Worm (Caenorhabditis elegans) whole organism, mixed stage, embryonic: ENCODE measurements around the gene gst-44.

ENCODE experiments used
- blmp-1 ChIP-seq: fragments of 150-350 bp; optimal IDR thresholded peaks from 2 replicates; lab custom pipeline; 2014; ENCODE audit warnings: missing biosample characterization, missing genetic modification characterization
- ceh-39 ChIP-seq: fragments of 150-350 bp; optimal IDR thresholded peaks from 2 replicates; lab custom pipeline; 2014; ENCODE audit warnings: missing biosample characterization, missing genetic modification characterization
- ceh-43 ChIP-seq: fragments of 200-800 bp; sonication (Bioruptor generic); optimal IDR thresholded peaks from 2 replicates; lab custom pipeline; 2018; ENCODE audit warnings: mild to moderate bottlenecking, missing genetic modification characterization, moderate library complexity, missing compliant biosample characterization
- ceh-83 ChIP-seq: fragments of 200-800 bp; sonication (Bioruptor generic); optimal IDR thresholded peaks from 2 replicates; lab custom pipeline; 2018; ENCODE audit warnings: mild to moderate bottlenecking, missing genetic modification characterization, missing compliant biosample characterization
- ces-1 ChIP-seq: fragments of 150-350 bp; optimal IDR thresholded peaks from 2 replicates; lab custom pipeline; 2014; ENCODE audit warnings: missing biosample characterization, missing genetic modification reagents, missing genetic modification characterization
- cnd-1 ChIP-seq: fragments of 200-800 bp; sonication (Bioruptor generic); optimal IDR thresholded peaks from 2 replicates; lab custom pipeline; 2018; ENCODE audit warnings: mild to moderate bottlenecking, missing genetic modification characterization, missing compliant biosample characterization
- drap-1 ChIP-seq: fragments of 200-800 bp; sonication (Bioruptor generic); optimal IDR thresholded peaks from 3 replicates; lab custom pipeline; 2018; ENCODE audit warnings: mild to moderate bottlenecking, missing genetic modification characterization, missing compliant biosample characterization
- elt-3 ChIP-seq: fragments of 150-350 bp; optimal IDR thresholded peaks from 2 replicates; lab custom pipeline; 2014; ENCODE audit warnings: missing biosample characterization, missing genetic modification characterization
- ham-2 ChIP-seq: fragments of 200-800 bp; sonication (Bioruptor generic); optimal IDR thresholded peaks from 2 replicates; lab custom pipeline; 2018; ENCODE audit warnings: mild to moderate bottlenecking, missing genetic modification characterization, missing compliant biosample characterization
- hlh-1 ChIP-seq: fragments of 150-350 bp; optimal IDR thresholded peaks from 2 replicates; lab custom pipeline; 2014; ENCODE audit warnings: missing biosample characterization, missing genetic modification reagents, missing genetic modification characterization
- lin-13 ChIP-seq: fragments of 150-350 bp; optimal IDR thresholded peaks from 2 replicates; lab custom pipeline; 2014; ENCODE audit warnings: missing biosample characterization, missing genetic modification characterization
- lin-32 ChIP-seq: fragments of 200-800 bp; sonication (Bioruptor generic); optimal IDR thresholded peaks from 2 replicates; lab custom pipeline; 2018; ENCODE audit warnings: mild to moderate bottlenecking, missing genetic modification characterization, missing compliant biosample characterization
- mab-5 ChIP-seq: fragments of 150-350 bp; optimal IDR thresholded peaks from 2 replicates; lab custom pipeline; 2014; ENCODE audit warnings: missing biosample characterization, missing genetic modification characterization
- mep-1 ChIP-seq: fragments of 150-350 bp; optimal IDR thresholded peaks from 2 replicates; lab custom pipeline; 2017; ENCODE audit warnings: missing biosample characterization, missing genetic modification reagents, missing genetic modification characterization, inconsistent platforms
- mls-2 ChIP-seq: sonication (generic microtip); optimal IDR thresholded peaks from 2 replicates; lab custom pipeline; 2016; ENCODE audit warnings: mild to moderate bottlenecking, missing genetic modification characterization, moderate library complexity, missing compliant biosample characterization
- nhr-2 ChIP-seq: fragments of 150-350 bp; optimal IDR thresholded peaks from 2 replicates; lab custom pipeline; 2014; ENCODE audit warnings: missing biosample characterization, missing genetic modification characterization
- nhr-237 ChIP-seq: fragments of 150-350 bp; optimal IDR thresholded peaks from 2 replicates; lab custom pipeline; 2014; ENCODE audit warnings: missing biosample characterization, missing genetic modification characterization
- nhr-28 ChIP-seq: fragments of 150-350 bp; optimal IDR thresholded peaks from 2 replicates; lab custom pipeline; 2014; ENCODE audit warnings: missing biosample characterization, missing genetic modification characterization
- nhr-76 ChIP-seq: sonication (generic microtip); optimal IDR thresholded peaks from 2 replicates; lab custom pipeline; 2017; ENCODE audit warnings: missing biosample characterization, missing genetic modification characterization
- pha-4 ChIP-seq: fragments of 150-350 bp; optimal IDR thresholded peaks from 2 replicates; lab custom pipeline; 2018; ENCODE audit warnings: missing biosample characterization, missing genetic modification reagents, missing genetic modification characterization
- sem-2 ChIP-seq: fragments of 200-800 bp; sonication (Bioruptor generic); optimal IDR thresholded peaks from 2 replicates; lab custom pipeline; 2018; ENCODE audit warnings: mild to moderate bottlenecking, missing genetic modification characterization, missing compliant biosample characterization
- snpc-4 ChIP-seq: fragments of 150-350 bp; optimal IDR thresholded peaks from 2 replicates; lab custom pipeline; 2014; ENCODE audit warnings: missing biosample characterization, missing genetic modification characterization
- sptf-1 ChIP-seq: sonication (generic microtip); optimal IDR thresholded peaks from 2 replicates; lab custom pipeline; 2017; ENCODE audit warnings: mild to moderate bottlenecking, missing genetic modification characterization, moderate library complexity, missing compliant biosample characterization
- unc-120 ChIP-seq: sonication (generic microtip); optimal IDR thresholded peaks from 2 replicates; lab custom pipeline; 2017; ENCODE audit warnings: missing genetic modification characterization, missing compliant biosample characterization; ENCODE audit not compliant: poor library complexity, severe bottlenecking
- unc-39 ChIP-seq: fragments of 150-350 bp; optimal IDR thresholded peaks from 2 replicates; lab custom pipeline; 2014; ENCODE audit warnings: missing biosample characterization, missing genetic modification characterization
- unc-62 ChIP-seq: fragments of 150-350 bp; optimal IDR thresholded peaks from 2 replicates; lab custom pipeline; 2014; ENCODE audit warnings: missing biosample characterization, missing genetic modification reagents, missing genetic modification characterization
- zip-8 ChIP-seq: fragments of 150-350 bp; optimal IDR thresholded peaks from 2 replicates; lab custom pipeline; 2014; ENCODE audit warnings: missing biosample characterization, missing genetic modification characterization
- ztf-11 ChIP-seq: fragments of 150-350 bp; optimal IDR thresholded peaks from 2 replicates; lab custom pipeline; 2014; ENCODE audit warnings: missing biosample characterization, missing genetic modification characterization

gst-44 gene

ce11 chrV:16356798-16357197, 33.9 kb upstream of the gst-44 start:
- TF ChIP-seq lin-13 (tag; lab: Kevin White, UChicago) (no peak), ces-1 (GFP tag; lab: Kevin White, UChicago) (no peak), sptf-1 (tag; lab: Kevin White, UChicago) (no peak), nhr-237 (tag; lab: Kevin White, UChicago) (no peak), mep-1 (no peak), drap-1 (no peak), ceh-39 (tag; lab: Kevin White, UChicago) (no peak), ham-2 (GFP tag; lab: Kevin White, UChicago) (no peak), hlh-1 (tag; lab: Kevin White, UChicago) (no peak), mab-5 (tag; lab: Kevin White, UChicago) (no peak), nhr-2 (tag; lab: Kevin White, UChicago) (no peak), sem-2 (GFP tag; lab: Kevin White, UChicago) (no peak), unc-39 (tag; lab: Kevin White, UChicago) (no peak), ztf-11 (no peak), lin-32 (GFP tag; lab: Kevin White, UChicago) (no peak), pha-4 (tag; lab: Kevin White, UChicago) (no peak), unc-120 (tag; lab: Kevin White, UChicago) (no peak), ceh-83 (GFP tag; lab: Kevin White, UChicago) (no peak), snpc-4 (tag; lab: Kevin White, UChicago) (no peak), nhr-28 (tag; lab: Kevin White, UChicago) (no peak)

DNA sequence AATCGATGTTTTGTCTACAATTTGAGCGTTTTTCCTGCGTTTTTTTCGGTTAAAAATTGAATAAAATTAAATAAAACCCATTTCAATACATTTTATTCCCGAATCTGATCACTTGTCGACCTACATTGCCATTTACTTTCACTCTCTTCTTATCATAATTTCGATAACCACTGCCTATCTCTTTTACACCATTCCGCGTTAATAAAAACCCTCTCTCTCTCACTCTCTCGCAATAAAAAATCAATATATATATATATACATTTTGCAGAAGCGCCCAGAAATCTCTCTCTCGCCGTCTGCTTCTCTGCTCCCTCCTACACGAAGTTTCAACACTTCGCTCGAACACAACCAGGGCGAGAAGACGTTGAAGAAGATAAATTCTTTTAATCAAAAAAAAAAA, 33.4 kb upstream of the gst-44 start, which contains the start of gene pptr-1:
pptr-1 (plus strand) TSS at position 269 of the 400 bp plus-strand sequence.
- TF ChIP-seq cnd-1 (tag; lab: Kevin White, UChicago), result no peak
- TF ChIP-seq blmp-1 (tag; lab: Kevin White, UChicago), result peak; percentile 47
- TF ChIP-seq nhr-76 (tag; lab: Kevin White, UChicago), result no peak
- TF ChIP-seq elt-3 (tag; lab: Kevin White, UChicago), result peak; percentile 5
- no peak for TF ChIP-seq drap-1
- no peak for TF ChIP-seq lin-32 (GFP tag; lab: Kevin White, UChicago)
- no peak for TF ChIP-seq hlh-1 (tag; lab: Kevin White, UChicago)
- TF ChIP-seq mls-2 (tag; lab: Kevin White, UChicago), result no peak
- TF ChIP-seq unc-120 (tag; lab: Kevin White, UChicago), result no peak

DNA sequence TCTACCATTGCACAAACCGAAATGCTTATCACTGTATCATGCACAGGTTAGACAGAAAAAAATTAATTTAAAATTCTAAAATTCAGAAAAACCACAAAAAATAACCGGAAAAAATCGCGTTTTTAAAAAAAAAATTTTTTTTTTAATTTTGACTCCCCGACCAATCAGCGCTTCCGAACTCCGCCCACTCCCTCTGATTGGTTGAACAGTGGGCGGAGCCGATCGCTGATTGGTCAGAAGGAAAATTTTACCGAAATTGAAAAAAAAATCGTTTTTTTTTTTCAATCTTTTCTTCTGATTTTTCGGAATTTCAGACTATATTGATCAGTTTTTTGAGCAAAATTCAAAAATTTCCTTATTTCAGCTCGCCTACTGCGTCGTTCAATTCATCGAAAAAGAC, 29.3 kb upstream of the gst-44 start:
- no peak for TF ChIP-seq nhr-28 (tag; lab: Kevin White, UChicago)
- no peak for TF ChIP-seq unc-39 (tag; lab: Kevin White, UChicago)
- no peak for TF ChIP-seq zip-8
- no peak for TF ChIP-seq unc-120 (tag; lab: Kevin White, UChicago)
- TF ChIP-seq drap-1, result no peak
- no peak for TF ChIP-seq nhr-2 (tag; lab: Kevin White, UChicago)
- no peak for TF ChIP-seq snpc-4 (tag; lab: Kevin White, UChicago)
- TF ChIP-seq lin-32 (GFP tag; lab: Kevin White, UChicago), result no peak
- TF ChIP-seq ham-2 (GFP tag; lab: Kevin White, UChicago), result no peak
- TF ChIP-seq cnd-1 (tag; lab: Kevin White, UChicago), result no peak
- no peak for TF ChIP-seq pha-4 (tag; lab: Kevin White, UChicago)
- TF ChIP-seq unc-62 (GFP tag; lab: Kevin White, UChicago), result no peak
- no peak for TF ChIP-seq sptf-1 (tag; lab: Kevin White, UChicago)

- TF ChIP-seq cnd-1 (tag; lab: Kevin White, UChicago) (no peak), ceh-39 (tag; lab: Kevin White, UChicago) (no peak), hlh-1 (tag; lab: Kevin White, UChicago) (no peak), unc-120 (tag; lab: Kevin White, UChicago) (no peak), ham-2 (GFP tag; lab: Kevin White, UChicago) (no peak), unc-39 (tag; lab: Kevin White, UChicago) (no peak), ces-1 (GFP tag; lab: Kevin White, UChicago) (no peak), nhr-2 (tag; lab: Kevin White, UChicago) (no peak), drap-1 (no peak), nhr-76 (tag; lab: Kevin White, UChicago) (no peak), sem-2 (GFP tag; lab: Kevin White, UChicago) (no peak), ceh-43 (no peak), zip-8 (no peak)
Observed at ce11 chrV:16367575-16367974, 23.1 kb upstream of the gst-44 start, which contains the start of gene W08G11.3. W08G11.3 (plus strand) TSS chrV:16367681.

ce11 chrV:16368143-16368542, 22.5 kb upstream of the gst-44 start:
- TF ChIP-seq mab-5 (tag; lab: Kevin White, UChicago), result no peak
